Worm (Caenorhabditis elegans) whole organism, early embryonic: ENCODE data around the gene uroc-1.

Experiments used
- ama-1 ChIP-seq: fragments of 150-350 bp; optimal IDR thresholded peaks from 2 replicates; lab custom pipeline; 2014
- sea-1 ChIP-seq: fragments of 200-800 bp; sonication (Bioruptor generic); conservative IDR thresholded peaks from 2 replicates; pipeline ENCODE4 v1.3.6; 2022; ENCODE audit warnings: missing genetic modification characterization, missing compliant biosample characterization
- tra-4 ChIP-seq: sonication (generic microtip); optimal IDR thresholded peaks from 2 replicates; lab custom pipeline; 2017; ENCODE audit warnings: missing genetic modification characterization, missing compliant biosample characterization

DNA sequence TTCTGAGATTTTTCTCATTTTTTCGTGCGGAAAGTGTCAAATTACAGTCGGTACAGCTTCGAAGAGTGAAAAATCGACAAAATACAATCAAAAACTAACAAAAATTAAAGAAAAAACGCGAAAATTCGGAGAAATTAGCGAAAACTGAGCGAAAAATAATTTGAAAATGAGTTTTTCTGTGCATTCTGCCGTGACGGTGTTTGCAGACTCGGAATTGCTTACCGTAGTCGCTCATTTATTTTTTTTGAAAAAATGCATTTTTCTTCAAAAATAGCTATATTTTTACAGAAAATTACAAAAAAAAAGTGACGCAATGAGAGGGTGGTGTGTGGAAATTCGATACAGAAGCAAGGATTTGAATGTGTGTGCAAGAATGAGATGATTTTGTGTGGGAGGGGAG, 39.5 kb downstream of the uroc-1 start:
- no peak for TF ChIP-seq ama-1 (lab: Kevin White, UChicago)
- TF ChIP-seq tra-4, result no peak
- TF ChIP-seq sea-1 (GFP tag; lab: Robert Waterston, UW), result no peak
